Worm (Caenorhabditis elegans) whole organism, L4 larva: ENCODE data around the gene ZK938.3.

Source experiments
- ces-1 ChIP-seq: fragments of 150-350 bp; sonication (generic microtip); optimal IDR thresholded peaks from 4 replicates; lab custom pipeline; 2014; ENCODE audit warnings: missing biosample characterization, missing genetic modification reagents, missing genetic modification characterization
- nhr-11 ChIP-seq: fragments of 150-350 bp; optimal IDR thresholded peaks from 2 replicates; lab custom pipeline; 2014; ENCODE audit warnings: missing biosample characterization, missing genetic modification characterization
- nhr-237 ChIP-seq: sonication (generic microtip); optimal IDR thresholded peaks from 2 replicates; lab custom pipeline; 2017; ENCODE audit warnings: missing biosample characterization, missing genetic modification characterization
- nhr-25 ChIP-seq: sonication (generic microtip); optimal IDR thresholded peaks from 2 replicates; lab custom pipeline; 2017; ENCODE audit warnings: missing genetic modification characterization, mild to moderate bottlenecking, missing compliant biosample characterization, antibody characterized with exemption, moderate library complexity, borderline replicate concordance; ENCODE audit not compliant: insufficient read depth

DNA sequence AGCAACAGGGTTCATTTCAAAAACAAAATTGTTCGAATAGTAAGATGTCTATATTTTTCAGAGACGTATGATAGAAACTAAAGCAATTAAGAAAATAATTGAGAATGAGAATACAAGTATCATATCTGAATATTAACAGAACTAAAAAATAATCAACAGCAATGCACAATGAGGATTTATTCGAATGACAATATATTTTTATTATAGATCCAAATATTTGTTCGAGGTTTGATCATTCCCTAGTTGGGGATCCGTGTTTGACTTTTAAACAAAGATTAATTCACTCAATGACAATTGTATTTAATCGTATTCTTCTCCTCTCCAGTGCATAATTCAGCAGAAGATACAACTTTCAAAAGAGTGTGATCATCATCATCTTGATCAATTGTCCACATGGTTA, 28.4 kb upstream of the ZK938.3 start, which contains the start of gene C08H9.18:
- TF ChIP-seq ces-1 (GFP tag; lab: Kevin White, UChicago) (no peak), nhr-237 (tag; lab: Kevin White, UChicago) (no peak), nhr-11 (no peak), nhr-25 (tag; lab: Kevin White, UChicago) (no peak)
